Worm (Caenorhabditis elegans) whole organism, midembryonic: ENCODE data around the gene acr-2.

ENCODE experiments used
- flt-1 ChIP-seq: fragments of 200-800 bp; sonication (Bioruptor generic); IDR thresholded peaks from 2 replicates; pipeline ENCODE4 v1.3.6; 2022; ENCODE audit warnings: missing genetic modification characterization, missing compliant biosample characterization
- med-1 ChIP-seq: sonication (generic microtip); optimal IDR thresholded peaks from 2 replicates; lab custom pipeline; 2017; ENCODE audit warnings: missing genetic modification characterization, mild to moderate bottlenecking, missing compliant biosample characterization, antibody characterized with exemption, missing genetic modification reagents; ENCODE audit not compliant: insufficient read depth

ce11 chrX:6741532-6741931, 39.2 kb downstream of the acr-2 start:
- TF ChIP-seq med-1 (GFP tag; lab: Kevin White, UChicago), result no peak
- TF ChIP-seq flt-1 (GFP tag; lab: Robert Waterston, UW), result no peak
